Fruit fly (Drosophila melanogaster): ENCODE results near the gene tap.
A peak's percentile ranks its signal among the peaks of the same experiment; 100 is the strongest.

tap gene

DNA sequence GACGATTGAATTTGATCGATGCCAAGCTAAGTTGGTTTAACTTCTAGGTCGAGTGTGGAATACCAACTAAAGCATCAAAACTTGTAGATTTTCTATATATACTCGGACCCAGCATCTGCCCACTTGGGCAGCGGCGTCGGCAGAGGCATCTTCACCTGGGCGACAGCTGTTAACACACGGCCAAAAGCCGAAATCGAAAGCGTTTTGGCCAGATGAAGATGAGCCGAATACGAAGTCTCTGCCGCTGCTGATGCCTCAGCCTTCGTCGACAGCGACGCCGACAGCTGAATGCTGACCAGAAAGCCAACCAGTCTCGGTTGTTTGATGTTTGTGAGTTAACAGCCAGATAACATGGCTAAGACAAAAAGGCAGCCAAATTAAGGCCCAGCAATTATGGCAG lies 29.4 kb downstream of the tap start, which contains the start of gene CG13731:
Gene CG13731, minus strand, starts transcription at position 62 of the 400 bp plus-strand sequence.
- TF ChIP-seq CG2199 (GFP tag; IDR thresholded peaks at IDR 0.05) = no peak
- peak; percentile 82 for TF ChIP-seq Adf1 (GFP tag; IDR thresholded peaks at IDR 0.05)
- TF ChIP-seq Chrac-16 (GFP tag; optimal IDR thresholded peaks at IDR 0.05) = no peak
- no peak for TF ChIP-seq trem (tag; optimal IDR thresholded peaks at IDR 0.05)
- TF ChIP-seq lbe (GFP tag; optimal IDR thresholded peaks at IDR 0.05) = no peak
- peak; percentile 30 for TF ChIP-seq Ets65A (GFP tag)
- no peak for TF ChIP-seq Tbp (GFP tag; optimal IDR thresholded peaks at IDR 0.05)
- no peak for TF ChIP-seq amos (GFP tag; IDR thresholded peaks at IDR 0.05; ENCODE audit: partially characterized antibody)
- no peak for TF ChIP-seq CG9932 (GFP tag; IDR thresholded peaks at IDR 0.05)
- TF ChIP-seq Atf6 (GFP tag; IDR thresholded peaks at IDR 0.05) = no peak
- no peak for TF ChIP-seq CG4282 (GFP tag; optimal IDR thresholded peaks at IDR 0.05)
- TF ChIP-seq ato (GFP tag; IDR thresholded peaks at IDR 0.05; ENCODE audit: partially characterized antibody) = no peak
- 0 out of 2 replicates have a peak, but pooled peaks have one; percentile 7 for TF ChIP-seq Awh (GFP tag; IDR thresholded peaks at IDR 0.05)
- TF ChIP-seq D (optimal IDR thresholded peaks at IDR 0.05) = no peak
- TF ChIP-seq D (GFP tag; optimal IDR thresholded peaks at IDR 0.05) = no peak
- no peak for TF ChIP-seq CG12769 (tag; optimal IDR thresholded peaks at IDR 0.05)
- TF ChIP-seq Dip3 (GFP tag; optimal IDR thresholded peaks at IDR 0.05) = no peak
- TF ChIP-seq ara (GFP tag; IDR thresholded peaks at IDR 0.05) = no peak
- TF ChIP-seq CG4617 (GFP tag; optimal IDR thresholded peaks at IDR 0.05; ENCODE audit: borderline replicate concordance) = no peak
- TF ChIP-seq lab (GFP tag; optimal IDR thresholded peaks at IDR 0.05) = no peak
- TF ChIP-seq CG4820 (GFP tag; optimal IDR thresholded peaks at IDR 0.05) = no peak
- no peak for TF ChIP-seq CG7372 (GFP tag; IDR thresholded peaks at IDR 0.05)
- TF ChIP-seq Doc2 (GFP tag; IDR thresholded peaks at IDR 0.05) = no peak
- 0 out of 2 replicates have a peak, but pooled peaks have one; percentile 5 for TF ChIP-seq Rfx (GFP tag; IDR thresholded peaks at IDR 0.05)
- TF ChIP-seq Jarid2 (GFP tag; optimal IDR thresholded peaks at IDR 0.05) = no peak
- no peak for TF ChIP-seq pho (GFP tag; optimal IDR thresholded peaks at IDR 0.05)
- TF ChIP-seq CG6791 (GFP tag; IDR thresholded peaks at IDR 0.05; ENCODE audit: partially characterized antibody) = no peak
- TF ChIP-seq tap (tag; optimal IDR thresholded peaks at IDR 0.05) = no peak
- no peak for TF ChIP-seq Rx (GFP tag; IDR thresholded peaks at IDR 0.05)
- no peak for TF ChIP-seq Sry-β (GFP tag; optimal IDR thresholded peaks at IDR 0.05)
- TF ChIP-seq Blimp-1 (GFP tag; optimal IDR thresholded peaks at IDR 0.05) = peak; percentile 78
- TF ChIP-seq CG15601 (tag; optimal IDR thresholded peaks at IDR 0.05) = no peak
- no peak for TF ChIP-seq Side (GFP tag; optimal IDR thresholded peaks at IDR 0.05)
- no peak for TF ChIP-seq CG4424 (GFP tag; optimal IDR thresholded peaks at IDR 0.05)
- TF ChIP-seq CG12942 (GFP tag; optimal IDR thresholded peaks at IDR 0.05) = no peak
- no peak for TF ChIP-seq cad (GFP tag; optimal IDR thresholded peaks at IDR 0.05)
- no peak for TF ChIP-seq fu2 (GFP tag; optimal IDR thresholded peaks at IDR 0.05)
- TF ChIP-seq chinmo (GFP tag; IDR thresholded peaks at IDR 0.05; ENCODE audit: partially characterized antibody) = 0 out of 4 replicates have a peak, but pooled peaks have one; percentile 31
- TF ChIP-seq CG14667 (GFP tag; IDR thresholded peaks at IDR 0.05) = no peak
- no peak for TF ChIP-seq grau (tag; optimal IDR thresholded peaks at IDR 0.05)
- 0 out of 2 replicates have a peak, but pooled peaks have one; percentile 15 for TF ChIP-seq CG32532 (GFP tag; IDR thresholded peaks at IDR 0.05)
- no peak for TF ChIP-seq sr (GFP tag; IDR thresholded peaks at IDR 0.05)
- TF ChIP-seq CG7963 (GFP tag; IDR thresholded peaks at IDR 0.05; ENCODE audit: partially characterized antibody) = no peak
- TF ChIP-seq D19B (GFP tag; optimal IDR thresholded peaks at IDR 0.05) = no peak
- TF ChIP-seq Med (GFP tag) = peak; percentile 7
